Fruit fly (Drosophila melanogaster) whole organism: Measurements from ENCODE around the gene Gug.

Source experiments
- Dll ChIP-seq: fragments of >200 bp; optimal IDR thresholded peaks from 2 replicates; lab custom pipeline; 2017
- pan ChIP-seq: fragments of >200 bp; optimal IDR thresholded peaks from 2 replicates; lab custom pipeline; 2017

dm6 chr3L:8423156-8423555 is 26.6 kb upstream of the Gug start:
- no peak for TF ChIP-seq Dll (lab: Kevin White, UChicago)
- TF ChIP-seq pan (lab: Kevin White, UChicago) = no peak
